Worm (Caenorhabditis elegans) whole organism, L4/young adult: ENCODE measurements around the gene agt-2.

Source experiments
- W03F9.2 ChIP-seq: fragments of 150-350 bp; optimal IDR thresholded peaks from 2 replicates; lab custom pipeline; 2014; ENCODE audit warnings: missing biosample characterization, missing genetic modification characterization
- dao-5 ChIP-seq: sonication (generic microtip); optimal IDR thresholded peaks from 2 replicates; lab custom pipeline; 2016; ENCODE audit warnings: missing genotype, missing genetic modification characterization, moderate library complexity, missing compliant biosample characterization
- him-1 ChIP-seq: sonication (generic microtip); optimal IDR thresholded peaks from 2 replicates; lab custom pipeline; 2016; ENCODE audit warnings: missing genotype, missing genetic modification reagents, missing genetic modification characterization, missing compliant biosample characterization

agt-2 gene

ce11 chrII:5391447-5391846, 17.8 kb upstream of the agt-2 start:
- TF ChIP-seq W03F9.2 (tag; lab: Kevin White, UChicago) (no peak), dao-5 (tag; lab: Kevin White, UChicago) (no peak), him-1 (no peak)

ce11 chrII:5389831-5390323, 16.2 kb upstream of the agt-2 start, which contains the start of gene ndx-6:
ndx-6 (minus strand) TSS chrII:5389881.
- TF ChIP-seq dao-5 (tag; lab: Kevin White, UChicago) (no peak), him-1 (peak; percentile 24), W03F9.2 (tag; lab: Kevin White, UChicago) (peak; percentile 72)

DNA sequence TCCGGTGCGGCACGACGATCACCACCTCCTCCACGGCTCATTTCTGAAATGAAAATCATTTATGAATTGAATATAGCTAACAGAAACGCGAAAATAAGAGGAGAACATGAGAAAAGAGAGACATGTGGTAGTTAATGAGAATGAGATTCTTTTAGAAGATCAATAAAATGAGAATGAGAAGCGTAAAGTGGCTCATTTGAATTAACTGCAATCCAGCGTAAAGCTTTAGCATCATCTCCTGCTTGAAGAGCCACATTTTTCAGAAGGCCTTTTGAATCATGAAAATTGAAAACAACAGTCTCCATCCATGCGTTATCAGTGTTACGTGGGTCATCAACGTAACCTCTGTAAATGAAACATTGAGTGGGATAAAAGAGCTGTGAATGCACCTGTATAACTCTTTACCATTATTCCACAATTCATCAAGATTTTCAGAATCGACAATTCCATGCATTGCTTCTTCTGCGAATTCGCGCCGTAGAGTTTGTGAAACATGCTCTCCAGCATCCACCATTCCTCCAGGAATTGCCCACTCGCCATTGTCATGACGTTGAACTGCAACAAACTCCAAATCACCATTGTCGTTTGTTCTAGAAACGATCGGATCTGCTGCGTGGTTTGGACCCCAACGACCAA, 15.3 kb upstream of the agt-2 start, which contains the start of gene rsp-4:
Gene rsp-4, minus strand, starts transcription at position 51 of the 636 bp plus-strand sequence.
- TF ChIP-seq dao-5 (tag; lab: Kevin White, UChicago) (no peak), W03F9.2 (tag; lab: Kevin White, UChicago) (no peak), him-1 (no peak)

DNA sequence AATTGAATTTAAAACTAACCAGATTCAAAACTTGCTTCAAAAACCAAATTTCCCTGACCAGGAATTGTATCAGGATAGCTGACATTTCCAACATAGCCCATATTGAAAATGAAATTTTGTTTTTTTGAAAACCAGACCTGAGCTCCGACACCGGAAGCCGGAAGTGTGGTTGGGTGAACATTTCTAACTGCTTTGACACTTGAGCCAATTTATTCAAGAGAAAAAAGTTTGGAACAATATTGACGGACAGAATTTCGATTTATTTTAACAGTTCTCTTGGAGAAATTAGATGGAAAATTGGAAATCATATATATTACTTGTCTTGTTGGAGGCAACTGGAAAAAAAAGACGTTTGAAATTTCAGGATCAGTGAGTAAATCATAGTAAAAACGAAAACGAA, 13.6 kb upstream of the agt-2 start, which contains the start of gene ccpp-6:
Gene ccpp-6, minus strand, starts transcription at position 101 of the 400 bp plus-strand sequence.
- TF ChIP-seq dao-5 (tag; lab: Kevin White, UChicago) (no peak), him-1 (no peak), W03F9.2 (tag; lab: Kevin White, UChicago) (no peak)

- TF ChIP-seq W03F9.2 (tag; lab: Kevin White, UChicago) (no peak), dao-5 (tag; lab: Kevin White, UChicago) (no peak), him-1 (no peak)
These were observed 10.7 kb upstream of the agt-2 start for ce11 chrII:5384282-5384681.

- TF ChIP-seq dao-5 (tag; lab: Kevin White, UChicago) (no peak), him-1 (no peak), W03F9.2 (tag; lab: Kevin White, UChicago) (no peak)
These were observed 6.0 kb upstream of the agt-2 start, which contains the start of gene pkc-3 for ce11 chrII:5379614-5380077. pkc-3 (plus strand) TSS chrII:5380027.

- TF ChIP-seq him-1 = no peak
- no peak for TF ChIP-seq dao-5 (tag; lab: Kevin White, UChicago)
- TF ChIP-seq W03F9.2 (tag; lab: Kevin White, UChicago) = no peak
These were observed 4.6 kb upstream of the agt-2 start for ce11 chrII:5378239-5378521.

DNA sequence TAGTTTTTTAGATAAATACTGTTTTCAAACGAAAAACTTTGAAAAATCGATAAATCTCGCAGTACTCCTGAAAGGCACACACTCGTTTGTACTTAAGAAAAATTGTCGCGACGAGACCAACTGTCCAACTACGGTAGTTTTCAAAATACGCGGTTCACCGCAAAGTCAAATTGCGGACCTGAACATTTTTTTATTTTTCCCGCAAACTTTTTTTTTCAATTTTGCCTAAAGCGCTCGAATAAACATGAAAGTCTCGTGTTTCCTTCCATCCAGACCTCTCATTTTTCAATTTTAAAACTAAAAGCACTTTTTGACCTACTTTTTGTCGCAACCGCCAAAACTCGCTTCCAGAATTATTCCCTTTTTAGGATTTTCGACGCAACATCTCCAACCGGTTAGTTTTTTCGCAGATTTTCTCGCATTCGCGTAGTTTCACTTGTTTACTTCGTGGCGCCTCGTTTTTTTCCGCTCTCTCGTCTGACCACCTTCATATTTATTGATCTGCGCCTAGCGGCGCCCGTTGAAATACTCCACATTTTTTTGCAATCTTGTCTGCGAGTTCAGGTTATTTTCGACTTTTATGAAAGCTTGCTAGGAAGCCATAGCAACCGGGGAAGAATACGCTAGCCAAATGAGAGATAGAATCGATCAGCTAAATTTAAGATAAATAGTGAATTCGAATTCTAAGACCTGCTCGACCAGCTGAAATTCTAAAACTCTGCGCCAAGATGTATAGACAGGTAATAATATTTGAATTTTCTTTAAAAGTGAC, 4.0 kb upstream of the agt-2 start, which contains the start of gene prdx-2:
Gene prdx-2, plus strand, starts transcription at position 729 of the 772 bp plus-strand sequence.
- no peak for TF ChIP-seq dao-5 (tag; lab: Kevin White, UChicago)
- TF ChIP-seq him-1 = no peak
- no peak for TF ChIP-seq W03F9.2 (tag; lab: Kevin White, UChicago)

ce11 chrII:5374967-5375366, 1.3 kb upstream of the agt-2 start, which contains the start of gene algn-2:
algn-2 (plus strand) TSS chrII:5375267.
- TF ChIP-seq dao-5 (tag; lab: Kevin White, UChicago) (no peak), W03F9.2 (tag; lab: Kevin White, UChicago) (no peak), him-1 (no peak)

ce11 chrII:5370641-5371040, 3.0 kb downstream of the agt-2 start, which contains the start of gene F09E5.12:
F09E5.12 (minus strand) TSS chrII:5370741.
- TF ChIP-seq dao-5 (tag; lab: Kevin White, UChicago) (no peak), him-1 (no peak), W03F9.2 (tag; lab: Kevin White, UChicago) (no peak)

- no peak for TF ChIP-seq W03F9.2 (tag; lab: Kevin White, UChicago)
- TF ChIP-seq dao-5 (tag; lab: Kevin White, UChicago) = no peak
- TF ChIP-seq him-1 = no peak
These were observed 8.0 kb downstream of the agt-2 start, which contains the start of gene F09E5.16 for ce11 chrII:5365645-5366044. F09E5.16 (minus strand) TSS chrII:5365745.

- TF ChIP-seq dao-5 (tag; lab: Kevin White, UChicago) = no peak
- no peak for TF ChIP-seq him-1
- no peak for TF ChIP-seq W03F9.2 (tag; lab: Kevin White, UChicago)
These were observed 9.1 kb downstream of the agt-2 start for ce11 chrII:5364516-5364915.

- TF ChIP-seq dao-5 (tag; lab: Kevin White, UChicago) (no peak), him-1 (no peak), W03F9.2 (tag; lab: Kevin White, UChicago) (no peak)
These were observed 14.4 kb downstream of the agt-2 start, which contains the start of gene sec-6 for ce11 chrII:5359252-5359651. sec-6 (plus strand) TSS chrII:5359552.
